Worm (Caenorhabditis elegans): ENCODE results near the gene F28A10.8.

F28A10.8 gene

DNA sequence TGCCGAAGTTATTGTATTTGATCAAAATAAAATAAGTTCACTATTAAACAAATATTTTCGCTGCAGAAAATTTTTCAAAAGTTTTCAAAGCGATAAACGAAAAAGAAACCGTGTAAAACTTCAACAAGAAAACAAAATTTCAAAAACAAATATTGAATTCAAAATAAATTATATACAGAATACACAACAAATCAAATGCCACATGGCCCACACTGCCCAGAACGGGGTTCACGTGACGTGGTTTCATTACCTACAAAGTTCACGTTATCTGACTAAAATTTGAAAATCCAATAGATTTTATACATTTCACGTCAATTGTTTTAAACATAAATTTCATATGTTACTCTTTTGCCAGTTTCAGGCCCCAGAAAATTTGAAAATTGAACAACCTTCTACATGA, 17.8 kb downstream of the F28A10.8 start, which contains the start of gene F46F5.7:
TSS of gene F46F5.7 (minus strand) at position 101 of the 400 bp plus-strand sequence.
- TF ChIP-seq med-1 (GFP tag; optimal IDR thresholded peaks at IDR 0.05; ENCODE audit: insufficient read depth), result no peak

DNA sequence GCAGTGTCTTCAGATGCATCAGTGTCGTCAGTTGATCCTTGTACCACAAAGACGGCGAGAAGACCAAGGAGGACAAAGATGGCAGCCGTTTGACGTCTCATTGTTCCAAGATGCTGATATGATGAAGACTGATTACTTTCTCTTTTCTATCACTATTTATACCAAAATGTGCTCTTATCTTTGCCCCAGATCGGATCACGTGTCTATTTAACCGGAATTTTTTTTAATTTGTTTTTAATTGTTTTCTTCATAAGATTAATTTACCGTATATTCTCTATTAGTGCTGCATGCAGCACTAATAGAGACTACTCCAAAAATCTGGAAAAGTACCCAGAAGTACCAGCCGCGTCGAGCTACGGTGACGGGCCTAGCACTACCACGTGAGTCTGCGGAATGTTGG, 23.6 kb downstream of the F28A10.8 start, which contains the start of gene msrp-3:
TSS of gene msrp-3 (minus strand) at position 101 of the 400 bp plus-strand sequence.
- TF ChIP-seq T22C8.4 (GFP tag; IDR thresholded peaks at IDR 0.05) (no peak), med-1 (GFP tag; optimal IDR thresholded peaks at IDR 0.05; ENCODE audit: insufficient read depth) (no peak), tab-1 (GFP tag; IDR thresholded peaks at IDR 0.05) (no peak), ztf-23 (GFP tag; IDR thresholded peaks at IDR 0.05) (no peak), flt-1 (GFP tag; IDR thresholded peaks at IDR 0.05) (no peak), cog-1 (tag; optimal IDR thresholded peaks at IDR 0.05) (no peak), ref-1 (GFP tag; conservative IDR thresholded peaks at IDR 0.05) (no peak), klf-2 (GFP tag; conservative IDR thresholded peaks at IDR 0.05) (no peak)

DNA sequence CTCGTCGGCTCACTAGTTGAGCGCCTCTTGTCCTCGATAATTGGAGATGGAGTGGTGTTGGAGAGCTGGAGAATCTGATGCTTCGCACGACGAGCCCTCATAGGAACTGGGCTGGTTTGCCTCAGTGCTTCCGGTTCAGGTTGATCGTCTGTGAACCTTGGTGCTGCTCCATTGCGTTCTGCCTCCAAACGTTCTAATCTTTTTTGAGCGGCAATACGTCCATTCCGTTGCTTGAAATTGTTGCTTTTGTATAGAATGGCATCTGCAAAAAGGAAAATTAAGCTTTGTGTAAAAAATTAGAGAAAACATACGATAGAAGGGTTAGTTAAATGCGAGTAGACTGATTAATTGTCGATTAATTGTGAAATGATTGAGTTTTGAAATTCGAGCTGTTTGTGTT, 25.4 kb downstream of the F28A10.8 start, which contains the start of gene F46F5.5:
TSS of gene F46F5.5 (minus strand) at position 101 of the 400 bp plus-strand sequence.
- TF ChIP-seq ref-1 (GFP tag; conservative IDR thresholded peaks at IDR 0.05) (no peak), cog-1 (tag; optimal IDR thresholded peaks at IDR 0.05) (no peak), med-1 (GFP tag; optimal IDR thresholded peaks at IDR 0.05; ENCODE audit: insufficient read depth) (no peak), ztf-29 (GFP tag; IDR thresholded peaks at IDR 0.05) (no peak)

DNA sequence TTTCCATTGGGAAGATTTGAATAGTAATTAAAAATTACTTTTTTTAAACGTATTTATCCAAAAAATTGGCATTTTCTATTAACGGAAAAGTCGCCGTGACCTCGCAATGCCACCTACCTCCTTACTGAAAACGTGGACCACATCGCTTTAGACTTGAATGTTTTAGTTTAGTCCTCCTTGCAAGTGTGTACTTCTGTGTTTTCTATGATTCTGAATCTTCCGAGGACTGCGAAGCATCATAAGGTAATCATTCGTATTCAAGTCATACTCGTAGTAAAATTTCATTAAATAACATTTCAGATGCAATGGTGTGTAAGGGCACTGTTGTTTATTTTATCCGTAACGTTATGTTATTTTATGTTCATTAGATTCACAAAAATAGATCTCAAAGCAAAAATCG, 29.9 kb downstream of the F28A10.8 start, which contains the start of gene F46F5.11:
TSS of gene F46F5.11 (plus strand) at position 301 of the 400 bp plus-strand sequence.
- no peak for TF ChIP-seq cog-1 (tag; optimal IDR thresholded peaks at IDR 0.05)
- TF ChIP-seq tab-1 (GFP tag; IDR thresholded peaks at IDR 0.05), result no peak
- TF ChIP-seq klf-2 (GFP tag; conservative IDR thresholded peaks at IDR 0.05), result no peak
- no peak for TF ChIP-seq flt-1 (GFP tag; IDR thresholded peaks at IDR 0.05)
- TF ChIP-seq ztf-23 (GFP tag; IDR thresholded peaks at IDR 0.05), result no peak
- no peak for TF ChIP-seq med-1 (GFP tag; optimal IDR thresholded peaks at IDR 0.05; ENCODE audit: insufficient read depth)

DNA sequence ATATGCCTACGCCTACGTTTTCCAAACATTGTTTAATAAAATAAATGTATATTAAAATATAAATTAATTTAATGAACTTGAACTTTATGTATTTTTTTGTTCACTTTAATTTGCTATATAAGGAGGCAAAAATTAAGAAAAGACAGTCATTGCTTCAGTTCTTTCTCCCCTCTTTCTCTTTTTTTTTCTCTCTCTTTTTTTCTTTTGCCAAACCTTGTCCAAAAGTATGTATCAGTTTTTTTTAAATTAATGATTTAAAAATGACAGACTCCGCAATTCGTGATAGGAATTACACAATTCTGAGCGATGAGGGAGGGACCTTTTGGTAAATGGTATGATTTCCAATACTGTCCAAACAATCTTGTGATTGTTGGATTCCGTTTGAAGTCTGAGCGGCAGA, 35.3 kb downstream of the F28A10.8 start, which contains the start of gene F46F5.13:
TSS of gene F46F5.13 (plus strand) at position 301 of the 400 bp plus-strand sequence.
- no peak for TF ChIP-seq T22C8.4 (GFP tag; IDR thresholded peaks at IDR 0.05)
- TF ChIP-seq klf-2 (GFP tag; conservative IDR thresholded peaks at IDR 0.05), result no peak

- TF ChIP-seq klf-2 (GFP tag; conservative IDR thresholded peaks at IDR 0.05) (no peak), med-1 (GFP tag; optimal IDR thresholded peaks at IDR 0.05; ENCODE audit: insufficient read depth) (no peak), T22C8.4 (GFP tag; IDR thresholded peaks at IDR 0.05) (no peak), tab-1 (GFP tag; IDR thresholded peaks at IDR 0.05) (no peak), ztf-23 (GFP tag; IDR thresholded peaks at IDR 0.05) (no peak), ref-1 (GFP tag; conservative IDR thresholded peaks at IDR 0.05) (no peak), ztf-29 (GFP tag; IDR thresholded peaks at IDR 0.05) (no peak), flt-1 (GFP tag; IDR thresholded peaks at IDR 0.05) (no peak), cog-1 (tag; optimal IDR thresholded peaks at IDR 0.05) (no peak)
Observed at ce11 chrII:799700-800099, 38.6 kb downstream of the F28A10.8 start, which contains the start of gene F46F5.14. Gene F46F5.14 (plus strand): TSS chrII:800000.

DNA sequence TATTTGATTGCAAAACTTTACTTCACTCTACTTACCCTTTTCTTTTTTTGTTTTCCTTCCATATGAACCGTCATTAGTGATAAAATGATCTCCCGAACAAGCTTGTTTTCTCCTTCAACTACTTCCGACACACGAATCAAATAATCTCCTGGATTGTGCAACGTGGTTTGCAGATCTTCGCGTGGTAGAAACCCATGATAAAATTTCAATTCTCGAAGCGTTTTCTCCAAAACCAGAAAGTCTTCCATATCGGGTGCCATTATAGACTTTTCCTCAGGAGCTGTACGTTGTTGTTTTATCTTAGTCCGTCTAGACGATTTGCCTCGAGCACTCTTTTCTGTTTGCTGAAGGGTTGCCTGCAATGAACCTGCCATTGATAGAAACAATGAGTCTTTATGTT, 40.9 kb downstream of the F28A10.8 start:
- TF ChIP-seq med-1 (GFP tag; optimal IDR thresholded peaks at IDR 0.05; ENCODE audit: insufficient read depth) (no peak), ztf-29 (GFP tag; IDR thresholded peaks at IDR 0.05) (no peak), cog-1 (tag; optimal IDR thresholded peaks at IDR 0.05) (no peak), tab-1 (GFP tag; IDR thresholded peaks at IDR 0.05) (no peak), klf-2 (GFP tag; conservative IDR thresholded peaks at IDR 0.05) (no peak), flt-1 (GFP tag; IDR thresholded peaks at IDR 0.05) (no peak), ztf-23 (GFP tag; IDR thresholded peaks at IDR 0.05) (no peak), ref-1 (GFP tag; conservative IDR thresholded peaks at IDR 0.05) (no peak)

DNA sequence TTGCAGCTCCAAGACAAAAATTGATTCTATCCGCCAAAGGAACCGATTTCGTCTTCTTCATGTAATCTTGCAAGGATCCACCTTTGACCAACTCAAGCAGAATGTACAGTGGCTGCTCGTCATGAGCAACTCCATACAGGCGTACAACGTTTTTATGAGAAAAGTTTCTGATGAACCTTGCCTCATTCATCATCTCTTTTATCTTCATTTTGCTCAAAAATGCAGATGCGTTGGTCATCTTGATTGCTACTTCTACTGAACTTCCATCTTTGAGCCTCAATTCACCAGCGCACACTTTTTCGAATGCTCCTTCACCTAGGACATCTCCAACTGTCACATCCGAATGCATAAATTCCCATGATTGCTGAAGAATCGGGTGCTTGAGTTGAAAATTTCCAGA, 41.4 kb downstream of the F28A10.8 start:
- TF ChIP-seq ztf-29 (GFP tag; IDR thresholded peaks at IDR 0.05), result no peak
- TF ChIP-seq flt-1 (GFP tag; IDR thresholded peaks at IDR 0.05), result no peak
- no peak for TF ChIP-seq tab-1 (GFP tag; IDR thresholded peaks at IDR 0.05)
- no peak for TF ChIP-seq cog-1 (tag; optimal IDR thresholded peaks at IDR 0.05)
- no peak for TF ChIP-seq ztf-23 (GFP tag; IDR thresholded peaks at IDR 0.05)
- TF ChIP-seq ref-1 (GFP tag; conservative IDR thresholded peaks at IDR 0.05), result no peak
- TF ChIP-seq T22C8.4 (GFP tag; IDR thresholded peaks at IDR 0.05), result no peak
- no peak for TF ChIP-seq med-1 (GFP tag; optimal IDR thresholded peaks at IDR 0.05; ENCODE audit: insufficient read depth)
- TF ChIP-seq klf-2 (GFP tag; conservative IDR thresholded peaks at IDR 0.05), result no peak

- no peak for TF ChIP-seq ztf-23 (GFP tag; IDR thresholded peaks at IDR 0.05)
- no peak for TF ChIP-seq T22C8.4 (GFP tag; IDR thresholded peaks at IDR 0.05)
- TF ChIP-seq flt-1 (GFP tag; IDR thresholded peaks at IDR 0.05), result no peak
- TF ChIP-seq tab-1 (GFP tag; IDR thresholded peaks at IDR 0.05), result no peak
Observed at ce11 chrII:791828-792227, 46.5 kb downstream of the F28A10.8 start, which contains the start of gene F46F5.1. Gene F46F5.1 (minus strand): TSS chrII:791928.

DNA sequence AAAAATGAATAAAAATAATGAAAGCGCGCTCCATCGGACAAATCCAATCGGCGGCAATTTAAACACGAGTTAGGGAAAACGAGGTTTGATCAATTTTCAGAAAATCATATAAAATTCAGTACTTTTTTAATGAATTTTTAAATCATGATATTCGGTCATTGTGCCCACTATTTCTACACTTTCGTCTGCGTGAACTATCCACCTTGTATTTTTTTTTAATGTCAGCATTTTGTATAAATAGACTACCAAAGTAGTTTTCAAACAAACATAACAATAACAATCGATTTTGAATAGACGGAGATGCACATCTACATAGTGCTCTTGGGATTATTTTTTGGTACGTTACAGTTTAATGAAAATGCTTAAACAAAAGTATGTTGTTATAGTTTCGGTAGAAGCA, 50.2 kb downstream of the F28A10.8 start, which contains the start of gene F46F5.15:
TSS of gene F46F5.15 (plus strand) at position 301 of the 400 bp plus-strand sequence.
- no peak for TF ChIP-seq med-1 (GFP tag; optimal IDR thresholded peaks at IDR 0.05; ENCODE audit: insufficient read depth)
- no peak for TF ChIP-seq flt-1 (GFP tag; IDR thresholded peaks at IDR 0.05)
- TF ChIP-seq cog-1 (tag; optimal IDR thresholded peaks at IDR 0.05), result no peak
- TF ChIP-seq ztf-29 (GFP tag; IDR thresholded peaks at IDR 0.05), result no peak
- TF ChIP-seq ref-1 (GFP tag; conservative IDR thresholded peaks at IDR 0.05), result no peak
- TF ChIP-seq T22C8.4 (GFP tag; IDR thresholded peaks at IDR 0.05), result no peak
- TF ChIP-seq tab-1 (GFP tag; IDR thresholded peaks at IDR 0.05), result no peak

All from whole organism, midembryonic.